Fruit fly (Drosophila melanogaster) whole organism, embryonic: ENCODE measurements around the gene Sbp2.

Experiments used
- CG1024 ChIP-seq: fragments of 200-800 bp; sonication (Bioruptor generic); IDR thresholded peaks from 2 replicates; pipeline ENCODE4 v1.3.6; 2022; ENCODE audit warnings: missing biosample characterization, missing genetic modification characterization
- CG10267 ChIP-seq: fragments of 200-800 bp; sonication (Bioruptor generic); optimal IDR thresholded peaks from 2 replicates; lab custom pipeline; 2018; ENCODE audit warnings: missing biosample characterization, mild to moderate bottlenecking, missing genetic modification characterization, moderate library complexity
- CG10321 ChIP-seq: fragments of 200-800 bp; sonication (Bioruptor generic); IDR thresholded peaks from 2 replicates; pipeline ENCODE4 v1.3.6; 2022; ENCODE audit warnings: missing biosample characterization, missing genetic modification characterization
- CG11093 ChIP-seq: fragments of 200-800 bp; sonication (Bioruptor generic); IDR thresholded peaks from 3 replicates; pipeline ENCODE4 v1.3.6; 2022; ENCODE audit warnings: missing biosample characterization, missing genetic modification characterization
- CG12219 ChIP-seq: fragments of 200-800 bp; sonication (Bioruptor generic); optimal IDR thresholded peaks from 3 replicates; lab custom pipeline; 2018; ENCODE audit warnings: missing biosample characterization, mild to moderate bottlenecking, missing genetic modification characterization
- CG12659 ChIP-seq: fragments of 200-800 bp; sonication (Bioruptor generic); optimal IDR thresholded peaks from 3 replicates; lab custom pipeline; 2017; ENCODE audit warnings: mild to moderate bottlenecking, missing biosample characterization, missing genetic modification reagents, missing genetic modification characterization
- CG12769 ChIP-seq: fragments of 200-800 bp; sonication (Bioruptor generic); optimal IDR thresholded peaks from 2 replicates; lab custom pipeline; 2019; ENCODE audit warnings: missing biosample characterization, mild to moderate bottlenecking, missing genetic modification characterization, moderate library complexity
- CG13287 ChIP-seq: fragments of 200-800 bp; sonication (Bioruptor generic); IDR thresholded peaks from 2 replicates; pipeline ENCODE4 v1.3.6; 2022; ENCODE audit warnings: missing biosample characterization, missing genetic modification characterization; ENCODE audit not compliant: partially characterized antibody
- CG13296 ChIP-seq: fragments of 200-800 bp; sonication (Bioruptor generic); optimal IDR thresholded peaks from 3 replicates; lab custom pipeline; 2018; ENCODE audit warnings: missing biosample characterization, mild to moderate bottlenecking, missing genetic modification characterization
- CG14860 ChIP-seq: fragments of 200-800 bp; sonication (Bioruptor generic); IDR thresholded peaks from 3 replicates; pipeline ENCODE4 v1.3.6; 2022; ENCODE audit warnings: missing biosample characterization, missing genetic modification characterization; ENCODE audit not compliant: partially characterized antibody
- CG1529 ChIP-seq: fragments of 200-800 bp; sonication (Bioruptor generic); optimal IDR thresholded peaks from 3 replicates; lab custom pipeline; 2018; ENCODE audit warnings: missing biosample characterization, missing genetic modification characterization
- CG15696 ChIP-seq: fragments of 200-800 bp; sonication (Bioruptor generic); optimal IDR thresholded peaks from 2 replicates; lab custom pipeline; 2019; ENCODE audit warnings: missing biosample characterization, mild to moderate bottlenecking, missing genetic modification characterization, moderate library complexity
- CG16863 ChIP-seq: fragments of 200-800 bp; sonication (Bioruptor generic); optimal IDR thresholded peaks from 3 replicates; lab custom pipeline; 2016; ENCODE audit warnings: missing biosample characterization, missing genetic modification characterization
- CG2712 ChIP-seq: fragments of 200-800 bp; optimal IDR thresholded peaks from 3 replicates; lab custom pipeline; 2019; ENCODE audit warnings: missing biosample characterization, mild to moderate bottlenecking, missing genetic modification characterization, moderate library complexity
- CG4328 ChIP-seq: fragments of 200-800 bp; sonication (Bioruptor generic); optimal IDR thresholded peaks from 3 replicates; lab custom pipeline; 2017; ENCODE audit warnings: missing biosample characterization, missing genetic modification reagents, missing genetic modification characterization
- CG5953 ChIP-seq: fragments of 200-800 bp; sonication (Bioruptor generic); IDR thresholded peaks from 2 replicates; pipeline ENCODE4 v1.3.6; 2022; ENCODE audit warnings: missing biosample characterization, missing genetic modification characterization
- CG6683 ChIP-seq: fragments of 200-800 bp; sonication (Bioruptor generic); optimal IDR thresholded peaks from 2 replicates; lab custom pipeline; 2017; ENCODE audit warnings: missing biosample characterization, mild to moderate bottlenecking, missing genetic modification characterization, missing genetic modification reagents
- CG7372 ChIP-seq: fragments of 200-800 bp; sonication (Bioruptor generic); IDR thresholded peaks from 2 replicates; pipeline ENCODE4 v1.3.6; 2022; ENCODE audit warnings: missing biosample characterization, missing genetic modification characterization
- CG8290 ChIP-seq, 3 experiments: fragments of 200-800 bp; sonication (Bioruptor generic); optimal IDR thresholded peaks; 2 replicates each; lab custom pipeline; 2016 to 2019; ENCODE audit warnings: missing biosample characterization in 3 of 3, missing genetic modification characterization in 3 of 3, mild to moderate bottlenecking in 2 of 3, moderate library complexity in 1 of 3
- CG8924 ChIP-seq: fragments of 200-800 bp; optimal IDR thresholded peaks from 3 replicates; lab custom pipeline; 2019; ENCODE audit warnings: missing biosample characterization, mild to moderate bottlenecking, missing genetic modification characterization, moderate library complexity
- CHES-1-like ChIP-seq: fragments of 200-800 bp; sonication (Bioruptor generic); optimal IDR thresholded peaks from 2 replicates; lab custom pipeline; 2016; ENCODE audit warnings: missing biosample characterization, missing genetic modification characterization
- Chrac-16 ChIP-seq: fragments of 200-800 bp; sonication (Bioruptor generic); optimal IDR thresholded peaks from 3 replicates; lab custom pipeline; 2016; ENCODE audit warnings: missing biosample characterization, missing genetic modification characterization
- E2f2 ChIP-seq: fragments of 200-800 bp; sonication (Bioruptor generic); IDR thresholded peaks from 2 replicates; pipeline ENCODE4 v1.3.6; 2022; ENCODE audit warnings: missing biosample characterization, missing genetic modification characterization
- Gug ChIP-seq: fragments of 200-800 bp; sonication (Bioruptor generic); IDR thresholded peaks from 4 replicates; pipeline ENCODE4 v1.3.6; 2022; ENCODE audit warnings: missing biosample characterization, missing genetic modification characterization
- HLH4C ChIP-seq: fragments of 200-800 bp; sonication (Bioruptor generic); IDR thresholded peaks from 3 replicates; pipeline ENCODE4 v1.3.6; 2022; ENCODE audit warnings: missing biosample characterization, missing genetic modification characterization; ENCODE audit not compliant: partially characterized antibody
- MESR4 ChIP-seq: fragments of 200-800 bp; sonication (Bioruptor generic); optimal IDR thresholded peaks from 2 replicates; lab custom pipeline; 2018; ENCODE audit warnings: missing biosample characterization, mild to moderate bottlenecking, missing genetic modification characterization, moderate library complexity
- Mad ChIP-seq: fragments of 200-800 bp; sonication (Bioruptor generic); optimal IDR thresholded peaks from 2 replicates; lab custom pipeline; 2016; ENCODE audit warnings: missing biosample characterization, missing genetic modification characterization
- NC2β ChIP-seq: fragments of 200-800 bp; sonication (Bioruptor generic); optimal IDR thresholded peaks from 2 replicates; lab custom pipeline; 2016; ENCODE audit warnings: missing biosample characterization, missing genetic modification characterization
- Optix ChIP-seq: fragments of 200-800 bp; sonication (Bioruptor generic); IDR thresholded peaks from 3 replicates; pipeline ENCODE4 v1.3.6; 2022; ENCODE audit warnings: missing biosample characterization, missing genetic modification characterization
- ash1 ChIP-seq: fragments of 200-800 bp; sonication (Bioruptor generic); optimal IDR thresholded peaks from 2 replicates; lab custom pipeline; 2018; ENCODE audit warnings: missing biosample characterization, mild to moderate bottlenecking, missing genetic modification characterization
- az2 ChIP-seq: fragments of 200-800 bp; sonication (Bioruptor generic); optimal IDR thresholded peaks from 3 replicates; lab custom pipeline; 2016; ENCODE audit warnings: missing biosample characterization, missing genetic modification characterization
- bbx ChIP-seq: fragments of 200-800 bp; sonication (Bioruptor generic); IDR thresholded peaks from 2 replicates; pipeline ENCODE4 v1.3.6; 2022; ENCODE audit warnings: missing biosample characterization, missing genetic modification characterization; ENCODE audit not compliant: partially characterized antibody
- br ChIP-seq: fragments of >200 bp; optimal IDR thresholded peaks from 2 replicates; lab custom pipeline; 2017
- chinmo ChIP-seq: fragments of 200-800 bp; sonication (Bioruptor generic); IDR thresholded peaks from 4 replicates; pipeline ENCODE4 v1.3.6; 2022; ENCODE audit warnings: missing biosample characterization, missing genetic modification characterization; ENCODE audit not compliant: partially characterized antibody
- disco-r ChIP-seq: fragments of 200-800 bp; sonication (Bioruptor generic); optimal IDR thresholded peaks from 2 replicates; lab custom pipeline; 2016; ENCODE audit warnings: missing biosample characterization, missing genetic modification characterization
- fru ChIP-seq: fragments of >200 bp; optimal IDR thresholded peaks from 2 replicates; lab custom pipeline; 2017
- ftz-f1 ChIP-seq: fragments of 200-800 bp; sonication (Bioruptor generic); optimal IDR thresholded peaks from 2 replicates; lab custom pipeline; 2016; ENCODE audit warnings: missing biosample characterization, missing genetic modification characterization
- gcm2 ChIP-seq: fragments of 200-800 bp; sonication (Bioruptor generic); optimal IDR thresholded peaks from 2 replicates; lab custom pipeline; 2016; ENCODE audit warnings: missing biosample characterization, missing genetic modification characterization
- gem ChIP-seq: fragments of 200-800 bp; sonication (Bioruptor generic); optimal IDR thresholded peaks from 2 replicates; lab custom pipeline; 2019; ENCODE audit warnings: missing biosample characterization, mild to moderate bottlenecking, missing genetic modification characterization, moderate library complexity
- gsb ChIP-seq: fragments of 200-800 bp; sonication (Bioruptor generic); IDR thresholded peaks from 2 replicates; pipeline ENCODE4 v1.3.6; 2022; ENCODE audit warnings: missing biosample characterization, missing genetic modification characterization
- hb ChIP-seq: fragments of 200-800 bp; sonication (Bioruptor generic); IDR thresholded peaks from 3 replicates; pipeline ENCODE4 v1.3.6; 2022; ENCODE audit warnings: missing biosample characterization, missing genetic modification characterization; ENCODE audit not compliant: partially characterized antibody
- hbn ChIP-seq: fragments of 200-800 bp; sonication (Bioruptor generic); IDR thresholded peaks from 2 replicates; pipeline ENCODE4 v1.3.6; 2022; ENCODE audit warnings: missing biosample characterization, missing genetic modification characterization; ENCODE audit not compliant: partially characterized antibody
- jing ChIP-seq: fragments of 200-800 bp; sonication (Bioruptor generic); optimal IDR thresholded peaks from 2 replicates; lab custom pipeline; 2018; ENCODE audit warnings: missing biosample characterization, mild to moderate bottlenecking, missing genetic modification characterization
- mam ChIP-seq: fragments of 200-800 bp; sonication (Bioruptor generic); optimal IDR thresholded peaks from 3 replicates; lab custom pipeline; 2016; ENCODE audit warnings: missing biosample characterization, missing genetic modification characterization
- nom ChIP-seq: fragments of 200-800 bp; sonication (Bioruptor generic); optimal IDR thresholded peaks from 2 replicates; lab custom pipeline; 2017; ENCODE audit warnings: missing biosample characterization, missing genetic modification characterization, mild to moderate bottlenecking, moderate library complexity, missing genetic modification reagents
- org-1 ChIP-seq: fragments of 200-800 bp; sonication (Bioruptor generic); optimal IDR thresholded peaks from 2 replicates; lab custom pipeline; 2017; ENCODE audit warnings: missing biosample characterization, missing genetic modification characterization
- pnt ChIP-seq: fragments of 200-800 bp; sonication (Bioruptor generic); optimal IDR thresholded peaks from 3 replicates; lab custom pipeline; 2016; ENCODE audit warnings: missing biosample characterization, missing genetic modification characterization
- pzg ChIP-seq: fragments of 200-800 bp; sonication (Bioruptor generic); optimal IDR thresholded peaks from 3 replicates; lab custom pipeline; 2018; ENCODE audit warnings: missing biosample characterization, mild to moderate bottlenecking, missing genetic modification characterization, moderate library complexity
- salm ChIP-seq: fragments of 200-800 bp; sonication (Bioruptor generic); optimal IDR thresholded peaks from 2 replicates; lab custom pipeline; 2018; ENCODE audit warnings: missing biosample characterization, mild to moderate bottlenecking, missing genetic modification characterization
- so ChIP-seq: fragments of 200-800 bp; sonication (Bioruptor generic); IDR thresholded peaks from 3 replicates; pipeline ENCODE4 v1.3.6; 2022; ENCODE audit warnings: missing biosample characterization, missing genetic modification characterization
- tin ChIP-seq: fragments of 200-800 bp; sonication (Bioruptor generic); optimal IDR thresholded peaks from 3 replicates; lab custom pipeline; 2016; ENCODE audit warnings: missing biosample characterization, missing genetic modification characterization

The Sbp2 gene

dm6 chr3L:8308891-8309352 lies 5.0 kb downstream of the Sbp2 start, which contains the start of gene BI-1 (continued):
- no peak for TF ChIP-seq gcm2 (GFP tag; lab: Kevin White, UChicago)
- TF ChIP-seq Mad (GFP tag; lab: Kevin White, UChicago), result peak; percentile 27
- peak; percentile 61 for TF ChIP-seq CG15696
- peak; percentile 58 for TF ChIP-seq mam (GFP tag; lab: Kevin White, UChicago)
- peak; percentile 75 for TF ChIP-seq gem (tag; lab: Kevin White, UChicago)
- peak; percentile 41 for TF ChIP-seq org-1 (GFP tag; lab: Kevin White, UChicago)
- TF ChIP-seq Chrac-16, result peak; percentile 35
- no peak for TF ChIP-seq Optix (GFP tag; lab: Robert Waterston, UW)
- peak; percentile 57 for TF ChIP-seq az2 (GFP tag; lab: Kevin White, UChicago)
- no peak for TF ChIP-seq CG16863 (GFP tag; lab: Kevin White, UChicago)
- TF ChIP-seq CHES-1-like (GFP tag; lab: Kevin White, UChicago), result no peak
- no peak for TF ChIP-seq chinmo (GFP tag; lab: Robert Waterston, UW)
- peak; percentile 69 for TF ChIP-seq tin (GFP tag; lab: Kevin White, UChicago)
- TF ChIP-seq CG6683 (GFP tag; lab: Kevin White, UChicago), result peak; percentile 60
- peak; percentile 83 for TF ChIP-seq E2f2 (GFP tag; lab: Robert Waterston, UW)
- TF ChIP-seq CG13287 (GFP tag; lab: Robert Waterston, UW), result no peak
- no peak for TF ChIP-seq br
- no peak for TF ChIP-seq bbx (GFP tag; lab: Robert Waterston, UW)
- TF ChIP-seq CG12219 (GFP tag; lab: Kevin White, UChicago), result no peak
- peak; percentile 46 for TF ChIP-seq nom
- TF ChIP-seq pzg (GFP tag; lab: Kevin White, UChicago), result peak; percentile 59
- no peak for TF ChIP-seq CG7372
- no peak for TF ChIP-seq hb (GFP tag; lab: Robert Waterston, UW)
- no peak for TF ChIP-seq CG5953 (GFP tag; lab: Robert Waterston, UW)
- TF ChIP-seq jing (GFP tag; lab: Kevin White, UChicago), result no peak
- TF ChIP-seq CG12769 (tag; lab: Kevin White, UChicago), result no peak
- peak; percentile 18 for TF ChIP-seq ftz-f1 (GFP tag; lab: Kevin White, UChicago)
- no peak for TF ChIP-seq CG11093 (GFP tag; lab: Robert Waterston, UW)
- peak; percentile 80 for TF ChIP-seq CG12659 (GFP tag; lab: Kevin White, UChicago)
- peak; percentile 67 for TF ChIP-seq CG4328 (GFP tag; lab: Kevin White, UChicago)
- peak; percentile 0 for TF ChIP-seq salm
- TF ChIP-seq hbn (GFP tag; lab: Robert Waterston, UW), result 0 out of 2 replicates have a peak, but pooled peaks have one; percentile 16
- TF ChIP-seq CG1529 (GFP tag; lab: Kevin White, UChicago), result no peak
- no peak for TF ChIP-seq pnt (GFP tag; lab: Kevin White, UChicago)
- TF ChIP-seq fru (lab: Kevin White, UChicago), result no peak
- TF ChIP-seq CG8290 (GFP tag; optimal IDR thresholded peaks at IDR 0.05; lab: Kevin White, UChicago), result peak; percentile 55
- TF ChIP-seq CG8290 (tag; optimal IDR thresholded peaks at IDR 0.05; lab: Kevin White, UChicago), result no peak
- TF ChIP-seq CG8924, result no peak
- TF ChIP-seq CG10267 (tag; lab: Kevin White, UChicago), result peak; percentile 100
- no peak for TF ChIP-seq HLH4C
- no peak for TF ChIP-seq CG13296
- TF ChIP-seq CG10321, result no peak
- peak; percentile 23 for TF ChIP-seq disco-r (GFP tag; lab: Kevin White, UChicago)
- TF ChIP-seq MESR4 (GFP tag; lab: Kevin White, UChicago), result no peak
- no peak for TF ChIP-seq Gug (GFP tag; lab: Robert Waterston, UW)
- no peak for TF ChIP-seq CG14860
- TF ChIP-seq so (GFP tag; lab: Robert Waterston, UW), result no peak
- no peak for TF ChIP-seq CG1024 (GFP tag; lab: Robert Waterston, UW)
- peak; percentile 67 for TF ChIP-seq CG2712 (tag; lab: Kevin White, UChicago)
- no peak for TF ChIP-seq ash1
- no peak for TF ChIP-seq NC2β (GFP tag; lab: Kevin White, UChicago)
- no peak for TF ChIP-seq gsb
